1 worm cellular context compared by ENCODE assay signal in the genomic region with DNA sequence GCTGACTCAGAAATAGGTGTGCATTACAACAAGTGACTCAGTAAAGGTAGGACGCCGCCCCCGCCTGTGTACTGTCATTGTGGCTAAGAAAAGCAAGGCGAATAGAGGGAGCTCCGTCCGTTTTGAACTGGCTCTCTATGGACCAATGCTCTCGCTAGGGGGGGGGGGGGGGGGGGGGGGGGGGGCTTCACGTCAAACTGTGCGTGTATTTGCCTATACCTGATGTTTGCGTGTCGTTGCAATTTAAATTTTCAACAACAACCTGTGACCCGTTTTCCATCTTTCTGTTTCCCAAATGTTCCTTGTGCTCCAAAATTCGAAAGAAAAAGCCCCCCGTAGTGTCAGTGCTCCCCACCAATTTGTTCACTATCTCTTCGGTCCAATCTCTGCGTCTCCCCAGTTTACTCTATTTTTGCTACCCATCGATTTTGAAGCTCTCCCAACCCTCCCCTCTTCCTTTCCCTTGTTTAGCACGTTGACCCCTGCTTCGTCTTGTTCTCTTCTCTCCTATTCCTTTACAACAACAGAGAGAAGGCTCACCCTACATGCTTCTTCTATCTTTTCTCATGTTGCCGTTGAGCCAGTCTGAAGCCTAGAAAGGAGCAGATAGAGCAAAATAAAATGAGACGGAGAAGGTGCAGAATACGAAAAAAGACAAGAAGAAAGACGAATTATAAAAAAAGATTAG.
TF ChIP-seq lines count a peak whose summit lies in the region.

No protein-coding gene starts in this region.

TF ChIP-seq in whole organism, L4 larva, 104 proteins besides CTCF, POLR2A, EP300 and RAD21 (continued from another document):
- peak; percentile 72 for TF ChIP-seq set-16 (GFP tag; IDR thresholded peaks at IDR 0.05; lab: Robert Waterston, UW)
- TF ChIP-seq ceh-44 (GFP tag; IDR thresholded peaks at IDR 0.05; lab: Robert Waterston, UW) = 0 out of 2 replicates have a peak, but pooled peaks have one; percentile 14
- TF ChIP-seq hmg-1.1 (GFP tag; IDR thresholded peaks at IDR 0.05; lab: Robert Waterston, UW) = peak; percentile 54
- TF ChIP-seq cey-2 (tag; optimal IDR thresholded peaks at IDR 0.05; lab: Kevin White, UChicago; ENCODE audit: borderline replicate concordance, insufficient read depth) = no peak
- no peak for TF ChIP-seq lin-13 (GFP tag; optimal IDR thresholded peaks at IDR 0.05; lab: Kevin White, UChicago)
- no peak for TF ChIP-seq ZK337.2 (GFP tag; IDR thresholded peaks at IDR 0.05; lab: Robert Waterston, UW)
- TF ChIP-seq dve-1 (tag; optimal IDR thresholded peaks at IDR 0.05; lab: Kevin White, UChicago; ENCODE audit: insufficient read depth) = peak; percentile 59
- peak; percentile 11 for TF ChIP-seq nhr-28 (tag; optimal IDR thresholded peaks at IDR 0.05; lab: Kevin White, UChicago)
- TF ChIP-seq hif-1 (tag; optimal IDR thresholded peaks at IDR 0.05; lab: Kevin White, UChicago) = peak in 1 of 2 experiments; percentile 42
